Worm (Caenorhabditis elegans) whole organism, L3 larva: ENCODE data around the gene Y32F6A.5.

Experiments
- aly-2 ChIP-seq: fragments of 150-350 bp; optimal IDR thresholded peaks from 2 replicates; lab custom pipeline; 2014; ENCODE audit warnings: missing biosample characterization, missing genetic modification characterization
- ama-1 ChIP-seq: fragments of 150-350 bp; optimal IDR thresholded peaks from 2 replicates; lab custom pipeline; 2018
- daf-12 ChIP-seq: fragments of 150-350 bp; optimal IDR thresholded peaks from 2 replicates; lab custom pipeline; 2014; ENCODE audit warnings: missing biosample characterization, missing genetic modification reagents, missing genetic modification characterization
- elt-3 ChIP-seq, 3 experiments: fragments of 150-350 bp in 1 of 3; sonication (generic microtip) in 2 of 3; optimal IDR thresholded peaks; 2 replicates in 2 of 3; 4 replicates in 1 of 3; lab custom pipeline; 2014 to 2017; ENCODE audit warnings: missing biosample characterization in 3 of 3, missing genetic modification characterization in 3 of 3
- lin-39 ChIP-seq: fragments of 150-350 bp; optimal IDR thresholded peaks from 2 replicates; lab custom pipeline; 2018; ENCODE audit warnings: missing biosample characterization, missing genetic modification reagents, missing genetic modification characterization
- nhr-12 ChIP-seq: fragments of 150-350 bp; optimal IDR thresholded peaks from 2 replicates; lab custom pipeline; 2014; ENCODE audit warnings: missing biosample characterization, missing genetic modification characterization
- nhr-25 ChIP-seq: sonication (generic microtip); optimal IDR thresholded peaks from 2 replicates; lab custom pipeline; 2017; ENCODE audit warnings: missing biosample characterization, missing genetic modification characterization
- nhr-28 ChIP-seq: fragments of 150-350 bp; optimal IDR thresholded peaks from 2 replicates; lab custom pipeline; 2014; ENCODE audit warnings: missing biosample characterization, missing genetic modification characterization
- nhr-43 ChIP-seq: sonication (generic microtip); optimal IDR thresholded peaks from 2 replicates; lab custom pipeline; 2016; ENCODE audit warnings: mild to moderate bottlenecking, missing genetic modification characterization, missing compliant biosample characterization; ENCODE audit not compliant: poor library complexity, severe bottlenecking
- sea-2 ChIP-seq: fragments of 150-350 bp; sonication (generic microtip); optimal IDR thresholded peaks from 4 replicates; lab custom pipeline; 2014; ENCODE audit warnings: missing biosample characterization, missing genetic modification reagents, missing genetic modification characterization
- skn-1 ChIP-seq: fragments of 150-350 bp; optimal IDR thresholded peaks from 2 replicates; lab custom pipeline; 2014; ENCODE audit warnings: missing biosample characterization, missing genetic modification characterization
- snpc-4 ChIP-seq: fragments of 150-350 bp; optimal IDR thresholded peaks from 2 replicates; lab custom pipeline; 2014; ENCODE audit warnings: missing biosample characterization, missing genetic modification characterization
- zag-1 ChIP-seq: fragments of 150-350 bp; optimal IDR thresholded peaks from 2 replicates; lab custom pipeline; 2014; ENCODE audit warnings: missing biosample characterization, missing genetic modification characterization
- ztf-4 ChIP-seq: fragments of 150-350 bp; optimal IDR thresholded peaks from 2 replicates; lab custom pipeline; 2014; ENCODE audit warnings: missing biosample characterization, missing genetic modification characterization

ce11 chrV:10406313-10406712 is 47.1 kb downstream of the Y32F6A.5 start, which contains the start of gene F15H10.7:
- TF ChIP-seq snpc-4 (tag; lab: Kevin White, UChicago) (no peak), nhr-25 (tag; lab: Kevin White, UChicago) (no peak), ama-1 (lab: Kevin White, UChicago) (no peak), sea-2 (GFP tag; lab: Kevin White, UChicago) (no peak), lin-39 (no peak), ztf-4 (tag; lab: Kevin White, UChicago) (no peak), daf-12 (tag; lab: Kevin White, UChicago) (no peak), elt-3 (tag; optimal IDR thresholded peaks at IDR 0.05; lab: Kevin White, UChicago) (no peak), nhr-28 (tag; lab: Kevin White, UChicago) (no peak), skn-1 (tag; lab: Kevin White, UChicago) (no peak), nhr-43 (tag; lab: Kevin White, UChicago) (no peak), nhr-12 (tag; lab: Kevin White, UChicago) (no peak), aly-2 (tag; lab: Kevin White, UChicago) (no peak), zag-1 (tag; lab: Kevin White, UChicago) (no peak)
